Fruit fly (Drosophila melanogaster): ENCODE results near the gene CG7166.
A peak's percentile ranks its signal among the peaks of the same experiment; 100 is the strongest.

The CG7166 gene

dm6 chr3L:21604265-21604664, 21.2 kb downstream of the CG7166 start (continued):
- TF ChIP-seq CG11085 (GFP tag; IDR thresholded peaks at IDR 0.05) (peak; percentile 42; the same call in 1 of the 2 replicates), Mad (GFP tag; optimal IDR thresholded peaks at IDR 0.05) (peak; percentile 52), CG13296 (GFP tag; optimal IDR thresholded peaks at IDR 0.05) (no peak), NK7.1 (GFP tag; optimal IDR thresholded peaks at IDR 0.05) (peak; percentile 1), tgo (GFP tag; IDR thresholded peaks at IDR 0.05) (peak; percentile 59)

dm6 chr3L:21602275-21602674, 23.2 kb downstream of the CG7166 start:
- TF ChIP-seq bbx (GFP tag; IDR thresholded peaks at IDR 0.05; ENCODE audit: partially characterized antibody) = no peak
- TF ChIP-seq CG1832 (GFP tag; optimal IDR thresholded peaks at IDR 0.05) = no peak
- no peak for TF ChIP-seq CG2875 (GFP tag; optimal IDR thresholded peaks at IDR 0.05)
- TF ChIP-seq bsh (GFP tag; optimal IDR thresholded peaks at IDR 0.05) = peak in 1 of 2 experiments; percentile 16

dm6 chr3L:21598337-21598736, 27.1 kb downstream of the CG7166 start:
- TF ChIP-seq Jarid2 (GFP tag; optimal IDR thresholded peaks at IDR 0.05) (peak; percentile 38), yki (optimal IDR thresholded peaks at IDR 0.05) (peak; percentile 35), CG2120 (GFP tag; optimal IDR thresholded peaks at IDR 0.05) (no peak), Trl (optimal IDR thresholded peaks at IDR 0.05) (peak; percentile 41 to 86), Trl (GFP tag; optimal IDR thresholded peaks at IDR 0.05) (no peak), CG10959 (GFP tag; IDR thresholded peaks at IDR 0.05) (no peak), CG6791 (GFP tag; IDR thresholded peaks at IDR 0.05; ENCODE audit: partially characterized antibody) (0 out of 3 replicates have a peak, but pooled peaks have one; percentile 30), Dll (GFP tag; IDR thresholded peaks at IDR 0.05; ENCODE audit: partially characterized antibody) (0 out of 4 replicates have a peak, but pooled peaks have one; percentile 33), Adf1 (GFP tag; IDR thresholded peaks at IDR 0.05) (peak; percentile 86), CG18619 (GFP tag; optimal IDR thresholded peaks at IDR 0.05) (no peak), chinmo (GFP tag; IDR thresholded peaks at IDR 0.05; ENCODE audit: partially characterized antibody) (0 out of 4 replicates have a peak, but pooled peaks have one; percentile 45), CG31441 (GFP tag; IDR thresholded peaks at IDR 0.05) (no peak), CG6813 (GFP tag; optimal IDR thresholded peaks at IDR 0.05) (no peak), CG13775 (GFP tag; optimal IDR thresholded peaks at IDR 0.05) (peak; percentile 51), cg (GFP tag; optimal IDR thresholded peaks at IDR 0.05) (peak; percentile 92), CG4707 (GFP tag; optimal IDR thresholded peaks at IDR 0.05) (peak; percentile 15), CG2199 (GFP tag; IDR thresholded peaks at IDR 0.05) (0 out of 3 replicates have a peak, but pooled peaks have one; percentile 28), row (GFP tag; IDR thresholded peaks at IDR 0.05) (0 out of 3 replicates have a peak, but pooled peaks have one; percentile 15), nom (GFP tag; optimal IDR thresholded peaks at IDR 0.05) (peak; percentile 4), unc-4 (GFP tag; IDR thresholded peaks at IDR 0.05; ENCODE audit: partially characterized antibody) (peak; percentile 28; the same call in 1 of the 2 replicates), Deaf1 (tag; optimal IDR thresholded peaks at IDR 0.05) (peak; percentile 92), Dfd (GFP tag; optimal IDR thresholded peaks at IDR 0.05) (peak in 1 of 2 experiments; percentile 25), CG10321 (GFP tag; IDR thresholded peaks at IDR 0.05) (0 out of 2 replicates have a peak, but pooled peaks have one; percentile 21), hbn (GFP tag; IDR thresholded peaks at IDR 0.05; ENCODE audit: partially characterized antibody) (peak; percentile 27; the same call in 1 of the 2 replicates), CG10431 (GFP tag; optimal IDR thresholded peaks at IDR 0.05) (no peak), Elba2 (GFP tag; optimal IDR thresholded peaks at IDR 0.05) (no peak), CG6654 (GFP tag; optimal IDR thresholded peaks at IDR 0.05) (no peak), ase (GFP tag; IDR thresholded peaks at IDR 0.05) (no peak), CG14710 (tag; optimal IDR thresholded peaks at IDR 0.05) (no peak), pho (GFP tag; optimal IDR thresholded peaks at IDR 0.05) (no peak), zen2 (GFP tag; IDR thresholded peaks at IDR 0.05; ENCODE audit: partially characterized antibody) (peak; percentile 38; the same call in 2 of the 3 replicates), seq (GFP tag; IDR thresholded peaks at IDR 0.05) (peak; percentile 85; the same call in 1 of the 2 replicates), sug (tag; optimal IDR thresholded peaks at IDR 0.05) (no peak), ac (GFP tag; optimal IDR thresholded peaks at IDR 0.05) (no peak), CG12071 (GFP tag; optimal IDR thresholded peaks at IDR 0.05) (no peak), HLHmδ (GFP tag; optimal IDR thresholded peaks at IDR 0.05) (no peak), Stat92E (GFP tag; optimal IDR thresholded peaks at IDR 0.05) (no peak)

All from whole organism, embryonic.